Fruit fly (Drosophila melanogaster): ENCODE results near the gene Arts.

The Arts gene

DNA sequence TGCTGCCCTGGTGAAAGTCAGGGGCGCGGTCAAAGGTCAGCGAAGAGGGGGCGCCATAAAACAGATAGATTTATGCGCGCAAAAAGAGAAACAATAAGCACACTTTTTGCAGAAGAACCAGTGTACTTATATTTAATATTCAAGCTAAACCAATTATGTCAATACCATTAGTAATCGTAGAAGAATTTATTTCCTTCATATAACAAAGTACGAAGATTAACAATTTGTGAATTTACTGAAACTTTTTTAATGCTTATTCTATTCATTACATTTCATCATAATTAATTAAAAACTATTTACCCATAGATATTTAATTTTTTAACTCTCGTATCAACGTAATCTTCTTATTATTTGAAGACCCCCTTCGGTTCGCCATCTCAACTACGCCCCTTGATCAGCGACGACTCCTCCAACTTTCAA is 39.4 kb downstream of the Arts start (continued):
- TF ChIP-seq CG12071 (GFP tag; optimal IDR thresholded peaks at IDR 0.05) = no peak
- TF ChIP-seq sqz (GFP tag; optimal IDR thresholded peaks at IDR 0.05) = no peak
- peak in 1 of 2 experiments; percentile 84 for TF ChIP-seq Hr78 (GFP tag; optimal IDR thresholded peaks at IDR 0.05)
- TF ChIP-seq CG17829 (tag; optimal IDR thresholded peaks at IDR 0.05) = peak; percentile 78
- TF ChIP-seq emc (GFP tag; optimal IDR thresholded peaks at IDR 0.05) = no peak
- no peak for TF ChIP-seq CG7271 (tag; optimal IDR thresholded peaks at IDR 0.05)
- no peak for TF ChIP-seq amos (GFP tag; IDR thresholded peaks at IDR 0.05; ENCODE audit: partially characterized antibody)
- TF ChIP-seq shn (GFP tag; optimal IDR thresholded peaks at IDR 0.05) = no peak
- TF ChIP-seq CG16813 (GFP tag; IDR thresholded peaks at IDR 0.05; ENCODE audit: partially characterized antibody) = no peak
- TF ChIP-seq kay (GFP tag; optimal IDR thresholded peaks at IDR 0.05) = no peak
- TF ChIP-seq bab2 (GFP tag; optimal IDR thresholded peaks at IDR 0.05) = no peak
- TF ChIP-seq CG10147 (GFP tag; optimal IDR thresholded peaks at IDR 0.05) = peak; percentile 2
- no peak for TF ChIP-seq E2f1 (GFP tag; IDR thresholded peaks at IDR 0.05)
- TF ChIP-seq CG11085 (GFP tag; IDR thresholded peaks at IDR 0.05) = no peak
- no peak for TF ChIP-seq CG9876 (GFP tag; optimal IDR thresholded peaks at IDR 0.05)
- no peak for TF ChIP-seq CG32532 (GFP tag; IDR thresholded peaks at IDR 0.05)
- peak; percentile 56 for TF ChIP-seq CG6254 (GFP tag; optimal IDR thresholded peaks at IDR 0.05)
- no peak for TF ChIP-seq Dip2 (GFP tag; IDR thresholded peaks at IDR 0.05)
- no peak for TF ChIP-seq Dp (GFP tag; optimal IDR thresholded peaks at IDR 0.05)
- TF ChIP-seq CG8359 (GFP tag; optimal IDR thresholded peaks at IDR 0.05; ENCODE audit: borderline replicate concordance) = peak; percentile 31
- no peak for TF ChIP-seq Adf1 (GFP tag; IDR thresholded peaks at IDR 0.05)
- TF ChIP-seq CG7987 (GFP tag; optimal IDR thresholded peaks at IDR 0.05) = no peak
- TF ChIP-seq tup (GFP tag; optimal IDR thresholded peaks at IDR 0.05) = no peak
- TF ChIP-seq CG8388 (GFP tag; optimal IDR thresholded peaks at IDR 0.05) = peak; percentile 78
- TF ChIP-seq lola (GFP tag; optimal IDR thresholded peaks at IDR 0.05) = peak in 1 of 3 experiments; percentile 85
- no peak for TF ChIP-seq Side (GFP tag; optimal IDR thresholded peaks at IDR 0.05)
- no peak for TF ChIP-seq CG9215 (GFP tag; IDR thresholded peaks at IDR 0.05)
- TF ChIP-seq fd64A (GFP tag; optimal IDR thresholded peaks at IDR 0.05) = peak; percentile 11
- no peak for TF ChIP-seq aop (GFP tag; IDR thresholded peaks at IDR 0.05)
- no peak for TF ChIP-seq CG11560 (tag; IDR thresholded peaks at IDR 0.05)
- TF ChIP-seq Meics (GFP tag; optimal IDR thresholded peaks at IDR 0.05) = peak; percentile 23
- TF ChIP-seq so (GFP tag; IDR thresholded peaks at IDR 0.05) = no peak; the same call in 2 of the 3 replicates
- peak; percentile 65 for TF ChIP-seq CG1529 (GFP tag; optimal IDR thresholded peaks at IDR 0.05)
- no peak for TF ChIP-seq CG16863 (GFP tag; optimal IDR thresholded peaks at IDR 0.05)
- TF ChIP-seq Tbp (GFP tag; optimal IDR thresholded peaks at IDR 0.05) = no peak
- no peak for TF ChIP-seq CG13894 (tag; optimal IDR thresholded peaks at IDR 0.05)
- TF ChIP-seq chm (GFP tag; IDR thresholded peaks at IDR 0.05) = no peak
- no peak for TF ChIP-seq Fer3 (tag; optimal IDR thresholded peaks at IDR 0.05)
- TF ChIP-seq lmd (GFP tag; IDR thresholded peaks at IDR 0.05) = peak; percentile 51; the same call in 1 of the 2 replicates
- no peak for TF ChIP-seq CG1024 (GFP tag; IDR thresholded peaks at IDR 0.05)
- TF ChIP-seq wor (GFP tag; IDR thresholded peaks at IDR 0.05) = peak; percentile 46; the same call in 1 of the 2 replicates
- TF ChIP-seq CG17186 (GFP tag; optimal IDR thresholded peaks at IDR 0.05) = no peak
- no peak for TF ChIP-seq al (GFP tag; IDR thresholded peaks at IDR 0.05)
- peak; percentile 82 for TF ChIP-seq Sox102F (GFP tag; optimal IDR thresholded peaks at IDR 0.05)
- TF ChIP-seq Optix (GFP tag; IDR thresholded peaks at IDR 0.05) = no peak
- TF ChIP-seq ATbp (GFP tag; optimal IDR thresholded peaks at IDR 0.05) = peak; percentile 74
- TF ChIP-seq CG10654 (GFP tag; optimal IDR thresholded peaks at IDR 0.05) = peak; percentile 13
- TF ChIP-seq CG31441 (GFP tag; IDR thresholded peaks at IDR 0.05) = peak; percentile 87
- no peak for TF ChIP-seq tll (GFP tag; optimal IDR thresholded peaks at IDR 0.05)
- TF ChIP-seq pan (optimal IDR thresholded peaks at IDR 0.05) = no peak
- no peak for TF ChIP-seq pan (GFP tag; optimal IDR thresholded peaks at IDR 0.05 in 1 of 2, IDR thresholded peaks at IDR 0.05 in 1 of 2)

All from whole organism, embryonic.